Fruit fly (Drosophila melanogaster) whole organism: ENCODE data around the gene CG4362.
A peak's percentile ranks its signal among the peaks of the same experiment; 100 is the strongest.

Source experiments
- CG8478 ChIP-seq: fragments of >200 bp; optimal IDR thresholded peaks from 2 replicates; lab custom pipeline; 2018; ENCODE audit warnings: inconsistent platforms
- Dll ChIP-seq: fragments of >200 bp; optimal IDR thresholded peaks from 2 replicates; lab custom pipeline; 2017
- EcR ChIP-seq, 2 experiments: fragments of >200 bp; optimal IDR thresholded peaks; 2 replicates each; lab custom pipeline; 2017; ENCODE audit warnings: missing biosample characterization in 2 of 2, missing genetic modification characterization in 2 of 2, missing genetic modification reagents in 2 of 2
- pan ChIP-seq: fragments of >200 bp; optimal IDR thresholded peaks from 2 replicates; lab custom pipeline; 2017
- psq ChIP-seq: fragments of >200 bp; optimal IDR thresholded peaks from 2 replicates; lab custom pipeline; 2017
- usp ChIP-seq: fragments of >200 bp; optimal IDR thresholded peaks from 2 replicates; lab custom pipeline; 2017; ENCODE audit warnings: missing biosample characterization, missing genetic modification characterization, mixed read lengths

CG4362 gene

DNA sequence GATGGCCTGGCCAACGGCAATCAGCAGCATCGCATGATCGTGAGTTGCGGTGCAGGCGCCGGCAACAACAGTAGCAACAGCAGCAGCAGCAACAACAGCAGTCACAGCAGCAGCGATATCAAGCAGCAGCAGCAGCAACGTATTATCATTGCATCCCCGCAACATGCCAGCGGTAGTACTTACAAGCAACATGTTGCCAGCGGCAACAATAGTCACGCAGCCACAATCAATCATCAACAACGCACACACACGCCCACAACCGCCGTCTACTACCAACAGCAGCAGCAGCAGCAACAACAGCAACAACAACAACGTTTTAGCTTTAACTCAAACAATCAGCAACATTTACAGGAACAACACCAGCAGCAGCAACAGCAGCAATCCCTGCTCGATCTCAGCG lies 18.8 kb downstream of the CG4362 start:
- no peak for TF ChIP-seq Dll (lab: Kevin White, UChicago)
- TF ChIP-seq EcR (GFP tag; optimal IDR thresholded peaks at IDR 0.05; lab: Kevin White, UChicago), result no peak
- TF ChIP-seq usp (GFP tag; lab: Kevin White, UChicago), result no peak
- no peak for TF ChIP-seq psq (lab: Kevin White, UChicago)
- no peak for TF ChIP-seq CG8478 (lab: Kevin White, UChicago)
- no peak for TF ChIP-seq pan (lab: Kevin White, UChicago)

DNA sequence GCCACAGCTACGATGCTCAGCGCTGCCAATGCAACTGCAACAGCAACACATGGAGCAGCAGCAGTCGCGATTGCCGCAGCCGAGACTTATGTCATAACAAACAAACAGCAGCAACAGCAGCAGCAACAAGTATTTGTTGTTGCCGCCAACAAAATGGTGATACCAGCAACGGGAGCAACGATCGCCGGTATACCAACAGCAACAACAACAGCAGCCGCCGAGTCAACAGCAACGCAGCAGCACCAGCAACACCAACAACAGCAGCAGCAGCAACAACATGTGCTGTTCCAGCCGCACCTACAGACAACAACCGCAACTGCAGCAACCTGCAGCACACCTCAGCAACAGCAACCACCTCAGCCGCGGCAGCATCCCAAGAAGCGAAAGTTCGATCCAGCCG lies 19.3 kb downstream of the CG4362 start:
- TF ChIP-seq psq (lab: Kevin White, UChicago) (no peak), CG8478 (lab: Kevin White, UChicago) (no peak), pan (lab: Kevin White, UChicago) (no peak), Dll (lab: Kevin White, UChicago) (no peak)

DNA sequence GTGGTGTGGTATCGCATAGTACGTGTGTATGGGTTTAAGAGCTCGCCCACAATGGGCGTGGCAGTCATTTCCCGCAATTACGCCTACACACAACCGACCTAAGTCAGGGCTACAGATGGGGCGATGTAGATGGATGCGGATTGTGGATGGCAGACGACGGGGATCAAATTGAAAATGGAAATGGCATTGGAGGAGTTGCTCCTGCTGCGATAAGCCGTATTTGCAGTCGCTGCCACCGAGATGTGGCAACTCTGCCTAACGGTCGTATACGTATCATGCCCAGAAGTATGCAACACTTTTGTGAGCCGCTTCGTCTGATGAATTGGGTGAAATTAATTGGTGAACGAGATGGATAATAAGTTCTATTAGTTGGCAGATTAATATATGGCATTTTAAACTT lies 20.6 kb downstream of the CG4362 start:
- no peak for TF ChIP-seq usp (GFP tag; lab: Kevin White, UChicago)
- no peak for TF ChIP-seq EcR (GFP tag; optimal IDR thresholded peaks at IDR 0.05; lab: Kevin White, UChicago)
- TF ChIP-seq Dll (lab: Kevin White, UChicago), result no peak
- TF ChIP-seq CG8478 (lab: Kevin White, UChicago), result no peak
- no peak for TF ChIP-seq pan (lab: Kevin White, UChicago)
- TF ChIP-seq psq (lab: Kevin White, UChicago), result no peak

DNA sequence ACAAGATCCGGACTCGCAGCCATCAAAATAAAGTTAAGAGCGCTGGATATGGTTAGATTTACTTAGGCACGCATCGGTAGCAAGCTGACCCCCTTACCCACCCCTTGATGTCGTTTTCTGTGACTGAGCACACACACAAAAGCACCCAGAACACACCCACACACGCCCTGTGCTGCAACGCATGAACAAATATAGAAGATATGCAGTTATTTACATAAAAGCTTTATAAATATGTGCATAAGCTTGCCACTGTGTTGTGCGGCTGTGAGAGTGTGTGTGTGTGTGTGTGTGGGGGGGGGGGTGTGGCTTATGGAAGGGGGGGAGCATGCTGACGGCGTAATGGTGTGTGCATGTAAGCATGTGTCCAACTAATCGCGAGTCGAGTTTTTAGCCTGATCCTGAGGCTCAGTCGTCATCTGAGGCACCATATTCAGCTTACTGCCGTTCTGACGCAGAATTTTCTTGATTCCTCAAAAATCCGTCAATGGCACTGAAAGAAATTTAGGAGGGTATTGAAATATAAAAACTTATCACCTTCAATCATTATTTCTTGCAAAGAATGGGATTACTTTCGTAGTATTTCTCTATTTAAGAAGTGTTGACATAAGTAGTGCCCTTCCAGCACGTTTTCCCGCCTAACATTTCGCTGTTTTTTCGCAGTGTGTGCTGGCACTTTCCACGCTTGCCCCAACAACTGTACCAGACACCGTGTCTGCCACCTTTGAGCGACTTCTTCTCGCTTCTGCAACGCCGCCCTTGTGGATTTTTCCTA lies 21.5 kb downstream of the CG4362 start:
- TF ChIP-seq Dll (lab: Kevin White, UChicago), result no peak
- no peak for TF ChIP-seq pan (lab: Kevin White, UChicago)
- TF ChIP-seq CG8478 (lab: Kevin White, UChicago), result no peak
- no peak for TF ChIP-seq psq (lab: Kevin White, UChicago)
- no peak for TF ChIP-seq usp (GFP tag; lab: Kevin White, UChicago)
- TF ChIP-seq EcR (GFP tag; optimal IDR thresholded peaks at IDR 0.05; lab: Kevin White, UChicago), result no peak

DNA sequence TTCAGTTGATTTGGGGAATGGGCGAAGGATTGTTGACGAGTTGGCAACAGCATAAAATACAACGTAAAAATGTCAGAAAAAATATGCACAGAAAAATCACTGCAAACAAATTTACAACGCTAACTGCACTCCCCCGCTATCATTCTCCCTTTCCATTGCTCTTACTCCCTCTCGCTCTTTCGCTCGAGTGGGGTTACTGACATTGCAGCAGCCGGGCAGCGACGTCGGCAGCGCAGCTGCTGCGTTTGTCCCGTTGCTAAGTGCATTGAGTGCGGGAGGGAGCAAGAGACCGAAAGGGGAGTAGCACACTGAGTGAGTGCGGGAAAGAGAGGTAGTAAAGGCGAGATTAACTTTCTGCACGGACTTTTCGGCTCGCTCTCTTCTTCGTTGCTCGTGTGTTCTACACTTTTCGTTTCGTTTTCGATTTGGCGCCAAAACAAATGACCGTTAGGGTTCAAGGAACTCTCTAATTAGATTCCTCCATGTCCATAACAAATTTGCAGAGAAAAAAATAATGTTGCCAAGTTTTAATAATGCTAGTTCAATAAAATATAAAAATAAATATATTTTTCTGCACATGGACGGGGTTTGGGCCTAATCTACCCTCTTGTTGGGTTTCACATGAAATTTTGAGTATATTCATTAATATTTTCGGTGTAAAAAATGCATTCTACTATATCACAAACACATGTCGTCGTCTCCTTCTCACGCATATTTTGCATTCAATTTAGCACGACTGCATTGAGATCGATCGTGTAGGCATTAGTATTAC lies 23.0 kb downstream of the CG4362 start:
- TF ChIP-seq EcR (GFP tag; optimal IDR thresholded peaks at IDR 0.05; lab: Kevin White, UChicago) (peak in 1 of 2 experiments; percentile 96), Dll (lab: Kevin White, UChicago) (no peak), usp (GFP tag; lab: Kevin White, UChicago) (no peak), CG8478 (lab: Kevin White, UChicago) (no peak), psq (lab: Kevin White, UChicago) (no peak)

DNA sequence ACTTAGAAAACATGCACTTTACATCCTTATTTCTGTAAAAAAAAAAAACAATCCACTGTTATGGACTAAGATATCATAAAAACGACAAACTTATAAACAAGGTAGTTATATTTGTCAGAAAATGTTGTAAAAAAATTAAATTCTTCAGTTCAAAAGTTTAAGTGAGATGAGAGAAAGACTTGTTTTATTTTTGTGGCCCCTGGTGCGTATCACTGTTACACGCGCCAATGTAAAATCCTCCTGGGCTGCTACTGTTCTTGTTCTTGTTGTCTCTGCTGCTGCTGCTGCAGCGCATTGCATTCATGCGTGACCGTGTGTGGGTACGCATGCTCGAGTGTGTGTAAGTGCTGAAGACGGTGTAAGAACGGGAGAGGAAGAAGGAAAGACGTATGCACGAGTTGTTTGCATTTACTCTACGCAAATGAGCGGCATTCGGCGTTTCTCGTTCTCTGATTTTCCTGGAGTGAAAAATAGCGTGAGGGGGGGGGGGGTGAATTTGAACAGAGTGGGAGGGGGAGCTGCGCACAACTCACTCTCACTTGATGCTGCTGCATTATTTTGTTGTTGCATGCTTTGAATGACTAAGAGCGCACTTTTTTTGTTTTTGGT lies 23.7 kb downstream of the CG4362 start:
- no peak for TF ChIP-seq CG8478 (lab: Kevin White, UChicago)
- TF ChIP-seq EcR (GFP tag; optimal IDR thresholded peaks at IDR 0.05; lab: Kevin White, UChicago), result no peak
- TF ChIP-seq Dll (lab: Kevin White, UChicago), result no peak
- no peak for TF ChIP-seq usp (GFP tag; lab: Kevin White, UChicago)
- no peak for TF ChIP-seq pan (lab: Kevin White, UChicago)
- TF ChIP-seq psq (lab: Kevin White, UChicago), result no peak

DNA sequence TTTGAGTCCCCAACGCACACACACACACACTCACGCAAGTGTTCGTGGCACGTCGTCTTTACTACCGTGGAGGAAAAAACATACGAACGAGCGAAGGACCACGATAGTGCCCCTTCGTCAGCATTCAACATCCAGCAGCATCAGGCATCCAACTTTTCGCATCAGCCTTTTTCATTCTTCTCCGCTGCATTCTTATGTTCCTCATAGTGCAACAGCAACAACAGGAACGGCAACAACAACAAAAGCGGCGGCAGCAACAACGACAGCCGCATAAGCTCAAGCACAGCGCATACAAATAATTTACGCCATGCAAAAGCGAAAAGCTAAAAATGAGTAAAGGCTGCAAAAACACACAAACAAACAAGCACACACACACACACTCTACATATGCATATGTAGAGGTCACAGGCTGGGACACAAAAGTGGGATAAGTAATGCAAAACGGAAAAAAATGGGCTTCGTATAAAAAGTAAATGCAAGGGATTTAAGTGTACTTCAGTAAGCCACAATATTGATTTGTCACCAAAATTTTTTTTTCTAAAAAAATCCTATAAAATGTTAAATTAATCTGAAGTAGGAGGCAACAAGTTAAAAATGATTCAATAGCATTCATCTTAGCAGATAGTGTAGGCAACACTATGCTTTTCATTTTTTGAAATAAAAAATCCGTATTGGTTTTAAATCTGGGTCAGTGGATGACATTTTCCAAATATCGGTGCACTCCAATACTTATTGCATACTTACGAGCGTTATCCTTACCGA lies 24.4 kb downstream of the CG4362 start:
- TF ChIP-seq EcR (GFP tag; optimal IDR thresholded peaks at IDR 0.05; lab: Kevin White, UChicago) (peak in 1 of 2 experiments; percentile 9), Dll (lab: Kevin White, UChicago) (no peak), pan (lab: Kevin White, UChicago) (no peak), usp (GFP tag; lab: Kevin White, UChicago) (no peak), CG8478 (lab: Kevin White, UChicago) (no peak), psq (lab: Kevin White, UChicago) (no peak)

DNA sequence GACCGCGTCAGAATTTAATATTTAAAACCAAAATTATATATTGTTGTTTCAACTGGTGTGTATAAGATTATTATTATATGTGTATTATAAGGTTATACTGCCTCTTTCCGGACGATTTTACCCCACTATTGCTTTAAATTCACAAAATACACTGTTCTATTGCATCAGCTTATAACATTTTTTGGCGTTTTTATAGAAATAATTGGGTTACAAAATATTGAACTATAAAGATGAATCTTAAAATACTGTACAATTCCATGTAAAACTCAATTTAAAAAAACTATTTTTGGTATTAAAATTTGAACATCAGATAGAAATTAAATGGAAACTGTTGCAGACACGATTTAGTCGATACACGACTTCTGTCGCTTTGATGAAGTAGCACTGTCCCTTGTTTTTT lies 25.2 kb downstream of the CG4362 start:
- TF ChIP-seq EcR (GFP tag; optimal IDR thresholded peaks at IDR 0.05; lab: Kevin White, UChicago), result no peak
- TF ChIP-seq usp (GFP tag; lab: Kevin White, UChicago), result no peak
- no peak for TF ChIP-seq Dll (lab: Kevin White, UChicago)
- no peak for TF ChIP-seq pan (lab: Kevin White, UChicago)

DNA sequence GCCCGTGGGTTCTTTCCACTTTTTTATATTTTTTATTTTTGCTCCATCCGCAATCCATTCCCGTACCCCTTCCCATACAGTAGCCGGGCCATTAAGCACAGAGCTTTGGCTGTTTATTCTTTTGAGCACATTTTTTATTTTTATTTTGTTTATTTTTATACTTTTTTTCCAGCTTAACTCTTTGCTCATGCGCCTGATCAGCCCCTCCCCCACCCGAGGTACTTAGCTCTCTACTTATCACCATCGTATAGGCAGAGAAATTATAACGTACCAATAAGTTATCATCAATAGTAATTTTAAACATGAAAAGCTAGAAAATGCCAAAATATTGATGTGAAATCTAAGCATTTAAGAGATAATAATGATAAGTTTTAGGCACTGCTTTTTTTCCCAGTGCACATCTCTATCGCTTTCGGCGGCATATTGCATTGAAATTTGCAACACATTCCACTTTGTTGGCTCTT lies 26.8 kb downstream of the CG4362 start:
- TF ChIP-seq CG8478 (lab: Kevin White, UChicago), result no peak
- no peak for TF ChIP-seq psq (lab: Kevin White, UChicago)
- TF ChIP-seq EcR (GFP tag; optimal IDR thresholded peaks at IDR 0.05; lab: Kevin White, UChicago), result no peak
- TF ChIP-seq usp (GFP tag; lab: Kevin White, UChicago), result no peak
- no peak for TF ChIP-seq Dll (lab: Kevin White, UChicago)
- TF ChIP-seq pan (lab: Kevin White, UChicago), result no peak

DNA sequence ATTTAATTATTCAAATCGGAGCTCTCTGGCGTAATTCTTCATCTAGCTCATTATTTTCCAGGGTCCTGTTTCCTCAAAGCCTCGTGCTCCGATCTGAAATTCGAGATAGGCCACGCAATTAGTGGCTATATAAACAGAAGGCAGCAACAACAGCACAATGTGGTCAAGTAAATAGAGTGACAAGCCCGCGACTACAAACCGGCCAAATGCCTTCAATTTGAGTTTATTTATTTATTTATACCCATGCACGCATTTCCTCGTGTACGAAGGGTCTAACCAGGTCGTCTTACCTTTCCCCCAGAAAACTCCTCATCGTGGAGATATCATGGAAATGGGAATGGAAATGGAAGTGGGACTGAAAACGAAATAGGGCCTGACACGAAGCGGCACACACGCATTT lies 30.6 kb downstream of the CG4362 start:
- TF ChIP-seq EcR (GFP tag; optimal IDR thresholded peaks at IDR 0.05; lab: Kevin White, UChicago), result no peak
- no peak for TF ChIP-seq psq (lab: Kevin White, UChicago)
- no peak for TF ChIP-seq pan (lab: Kevin White, UChicago)
- TF ChIP-seq usp (GFP tag; lab: Kevin White, UChicago), result no peak
- TF ChIP-seq Dll (lab: Kevin White, UChicago), result no peak
- no peak for TF ChIP-seq CG8478 (lab: Kevin White, UChicago)
